Fruit fly (Drosophila melanogaster) whole organism, embryonic: ENCODE data around the gene dj-1beta.

ENCODE experiments used
- C15 ChIP-seq: fragments of 200-800 bp; sonication (Bioruptor generic); IDR thresholded peaks from 3 replicates; pipeline ENCODE4 v1.3.6; 2022; ENCODE audit warnings: missing biosample characterization, missing genetic modification characterization
- CG10654 ChIP-seq: fragments of 200-800 bp; sonication (Bioruptor generic); optimal IDR thresholded peaks from 2 replicates; lab custom pipeline; 2016; ENCODE audit warnings: missing biosample characterization, missing genetic modification characterization
- CG10979 ChIP-seq: fragments of 200-800 bp; sonication (Bioruptor generic); optimal IDR thresholded peaks from 2 replicates; lab custom pipeline; 2018; ENCODE audit warnings: missing biosample characterization, mild to moderate bottlenecking, missing genetic modification characterization, moderate library complexity
- CG12071 ChIP-seq: fragments of 200-800 bp; sonication (Bioruptor generic); optimal IDR thresholded peaks from 3 replicates; lab custom pipeline; 2018; ENCODE audit warnings: missing biosample characterization, mild to moderate bottlenecking, missing genetic modification characterization
- CG12769 ChIP-seq: fragments of 200-800 bp; sonication (Bioruptor generic); optimal IDR thresholded peaks from 2 replicates; lab custom pipeline; 2019; ENCODE audit warnings: missing biosample characterization, mild to moderate bottlenecking, missing genetic modification characterization, moderate library complexity
- CG14050 ChIP-seq: fragments of 200-800 bp; sonication (Bioruptor generic); IDR thresholded peaks from 3 replicates; pipeline ENCODE4 v1.3.6; 2022; ENCODE audit warnings: missing biosample characterization, missing genetic modification characterization
- CG14710 ChIP-seq: fragments of 200-800 bp; sonication (Bioruptor generic); optimal IDR thresholded peaks from 3 replicates; lab custom pipeline; 2019; ENCODE audit warnings: missing biosample characterization, mild to moderate bottlenecking, missing genetic modification characterization, moderate library complexity
- CG15073 ChIP-seq: fragments of 200-800 bp; sonication (Bioruptor generic); optimal IDR thresholded peaks from 2 replicates; lab custom pipeline; 2016; ENCODE audit warnings: missing biosample characterization, missing genetic modification characterization
- CG15269 ChIP-seq: fragments of 200-800 bp; sonication (Bioruptor generic); optimal IDR thresholded peaks from 2 replicates; lab custom pipeline; 2018; ENCODE audit warnings: missing biosample characterization, mild to moderate bottlenecking, missing genetic modification characterization, moderate library complexity
- CG15479 ChIP-seq: fragments of 200-800 bp; sonication (Bioruptor generic); optimal IDR thresholded peaks from 3 replicates; lab custom pipeline; 2019; ENCODE audit warnings: missing biosample characterization, mild to moderate bottlenecking, missing genetic modification characterization, moderate library complexity
- CG1603 ChIP-seq: fragments of 200-800 bp; sonication (Bioruptor generic); optimal IDR thresholded peaks from 2 replicates; lab custom pipeline; 2019; ENCODE audit warnings: missing biosample characterization, mild to moderate bottlenecking, missing genetic modification characterization, moderate library complexity
- CG17612 ChIP-seq: fragments of 200-800 bp; sonication (Bioruptor generic); IDR thresholded peaks from 2 replicates; pipeline ENCODE4 v1.3.6; 2022; ENCODE audit warnings: missing biosample characterization, missing genetic modification characterization
- CG17912 ChIP-seq: fragments of 200-800 bp; sonication (Bioruptor generic); optimal IDR thresholded peaks from 2 replicates; lab custom pipeline; 2018; ENCODE audit warnings: missing biosample characterization, mild to moderate bottlenecking, missing genetic modification characterization
- CG32767 ChIP-seq: fragments of 200-800 bp; sonication (Bioruptor generic); IDR thresholded peaks from 2 replicates; pipeline ENCODE4 v1.3.6; 2022; ENCODE audit warnings: missing biosample characterization, missing genetic modification characterization
- CG34224 ChIP-seq: fragments of 200-800 bp; sonication (Bioruptor generic); IDR thresholded peaks from 3 replicates; pipeline ENCODE4 v1.3.6; 2022; ENCODE audit warnings: missing biosample characterization, missing genetic modification characterization; ENCODE audit not compliant: partially characterized antibody
- CG34422 ChIP-seq: fragments of 200-800 bp; sonication (Bioruptor generic); IDR thresholded peaks from 3 replicates; pipeline ENCODE4 v1.3.6; 2022; ENCODE audit warnings: missing biosample characterization, missing genetic modification characterization
- CG3838 ChIP-seq: fragments of 200-800 bp; sonication (Bioruptor generic); optimal IDR thresholded peaks from 3 replicates; lab custom pipeline; 2016; ENCODE audit warnings: missing biosample characterization, missing genetic modification characterization
- CG5953 ChIP-seq: fragments of 200-800 bp; sonication (Bioruptor generic); IDR thresholded peaks from 2 replicates; pipeline ENCODE4 v1.3.6; 2022; ENCODE audit warnings: missing biosample characterization, missing genetic modification characterization
- CG8924 ChIP-seq: fragments of 200-800 bp; optimal IDR thresholded peaks from 3 replicates; lab custom pipeline; 2019; ENCODE audit warnings: missing biosample characterization, mild to moderate bottlenecking, missing genetic modification characterization, moderate library complexity
- CG9876 ChIP-seq: fragments of 200-800 bp; sonication (Bioruptor generic); optimal IDR thresholded peaks from 2 replicates; lab custom pipeline; 2016; ENCODE audit warnings: missing biosample characterization, missing genetic modification characterization
- CTCF ChIP-seq: fragments of 200-800 bp; sonication (Bioruptor generic); optimal IDR thresholded peaks from 2 replicates; lab custom pipeline; 2017; ENCODE audit warnings: missing biosample characterization, mild to moderate bottlenecking, missing genetic modification characterization, moderate library complexity
- Camta ChIP-seq: fragments of 200-800 bp; sonication (Bioruptor generic); optimal IDR thresholded peaks from 2 replicates; lab custom pipeline; 2016; ENCODE audit warnings: missing biosample characterization, missing genetic modification characterization
- D19A ChIP-seq: fragments of 200-800 bp; optimal IDR thresholded peaks from 3 replicates; lab custom pipeline; 2019; ENCODE audit warnings: missing biosample characterization, mild to moderate bottlenecking, missing genetic modification characterization, moderate library complexity
- Ets97D ChIP-seq: fragments of 200-800 bp; sonication (Bioruptor generic); optimal IDR thresholded peaks from 3 replicates; lab custom pipeline; 2016; ENCODE audit warnings: missing biosample characterization, missing genetic modification characterization
- GATAe ChIP-seq: fragments of 200-800 bp; sonication (Bioruptor generic); conservative IDR thresholded peaks from 2 replicates; pipeline ENCODE4 v1.3.6; 2022; ENCODE audit warnings: missing biosample characterization, missing genetic modification characterization
- HLH3B ChIP-seq: fragments of 200-800 bp; sonication (Bioruptor generic); IDR thresholded peaks from 2 replicates; pipeline ENCODE4 v1.3.6; 2022; ENCODE audit warnings: missing biosample characterization, missing genetic modification characterization
- HLH54F ChIP-seq: fragments of 200-800 bp; sonication (Bioruptor generic); optimal IDR thresholded peaks from 3 replicates; lab custom pipeline; 2016; ENCODE audit warnings: missing biosample characterization, missing genetic modification characterization
- Hmr ChIP-seq: fragments of 200-800 bp; sonication (Bioruptor generic); optimal IDR thresholded peaks from 3 replicates; lab custom pipeline; 2017; ENCODE audit warnings: mild to moderate bottlenecking, missing biosample characterization, missing genetic modification reagents, missing genetic modification characterization
- Jarid2 ChIP-seq: fragments of 200-800 bp; sonication (Bioruptor generic); optimal IDR thresholded peaks from 3 replicates; lab custom pipeline; 2017; ENCODE audit warnings: mild to moderate bottlenecking, missing biosample characterization, missing genetic modification reagents, missing genetic modification characterization
- MTF-1 ChIP-seq: fragments of 200-800 bp; sonication (Bioruptor generic); optimal IDR thresholded peaks from 2 replicates; lab custom pipeline; 2018; ENCODE audit warnings: missing biosample characterization, mild to moderate bottlenecking, missing genetic modification characterization, borderline replicate concordance
- Mrtf ChIP-seq: fragments of 200-800 bp; sonication (Bioruptor generic); IDR thresholded peaks from 3 replicates; pipeline ENCODE4 v1.3.6; 2022; ENCODE audit warnings: missing biosample characterization, missing genetic modification characterization
- Myb ChIP-seq: fragments of 200-800 bp; sonication (Bioruptor generic); optimal IDR thresholded peaks from 2 replicates; lab custom pipeline; 2016; ENCODE audit warnings: missing biosample characterization, missing genetic modification characterization
- Side ChIP-seq: fragments of 200-800 bp; sonication (Bioruptor generic); optimal IDR thresholded peaks from 2 replicates; lab custom pipeline; 2016; ENCODE audit warnings: missing biosample characterization, missing genetic modification characterization
- Vsx1 ChIP-seq: fragments of 200-800 bp; sonication (Bioruptor generic); optimal IDR thresholded peaks from 2 replicates; lab custom pipeline; 2017; ENCODE audit warnings: missing biosample characterization, mild to moderate bottlenecking, missing genetic modification characterization, missing genetic modification reagents
- ab ChIP-seq: fragments of 200-800 bp; sonication (Bioruptor generic); optimal IDR thresholded peaks from 2 replicates; lab custom pipeline; 2016; ENCODE audit warnings: missing biosample characterization, missing genetic modification characterization
- ase ChIP-seq: fragments of 200-800 bp; sonication (Bioruptor generic); IDR thresholded peaks from 3 replicates; pipeline ENCODE4 v1.3.6; 2022; ENCODE audit warnings: missing biosample characterization, missing genetic modification characterization
- chif ChIP-seq, 2 experiments: fragments of 200-800 bp; sonication (Bioruptor generic); optimal IDR thresholded peaks; 3 replicates each; lab custom pipeline; 2016; ENCODE audit warnings: missing biosample characterization in 2 of 2, missing genetic modification characterization in 2 of 2
- crc ChIP-seq: fragments of 200-800 bp; sonication (Bioruptor generic); optimal IDR thresholded peaks from 2 replicates; lab custom pipeline; 2016; ENCODE audit warnings: missing biosample characterization, missing genetic modification characterization
- dpn ChIP-seq, 2 experiments: fragments of 200-800 bp; sonication (Bioruptor generic); optimal IDR thresholded peaks; 3 replicates each; lab custom pipeline; 2016; ENCODE audit warnings: missing biosample characterization in 2 of 2, missing genetic modification characterization in 2 of 2
- fd102C ChIP-seq: fragments of 200-800 bp; sonication (Bioruptor generic); optimal IDR thresholded peaks from 2 replicates; lab custom pipeline; 2018; ENCODE audit warnings: missing biosample characterization, mild to moderate bottlenecking, missing genetic modification characterization, moderate library complexity
- fu2 ChIP-seq: fragments of 200-800 bp; sonication (Bioruptor generic); optimal IDR thresholded peaks from 2 replicates; lab custom pipeline; 2016; ENCODE audit warnings: missing biosample characterization, missing genetic modification characterization
- inv ChIP-seq: fragments of 200-800 bp; sonication (Bioruptor generic); IDR thresholded peaks from 2 replicates; pipeline ENCODE4 v1.3.6; 2022; ENCODE audit warnings: missing biosample characterization, missing genetic modification characterization; ENCODE audit not compliant: partially characterized antibody
- kah ChIP-seq: fragments of 200-800 bp; sonication (Bioruptor generic); optimal IDR thresholded peaks from 2 replicates; lab custom pipeline; 2018; ENCODE audit warnings: missing biosample characterization, mild to moderate bottlenecking, missing genetic modification characterization
- lab ChIP-seq: fragments of 200-800 bp; sonication (Bioruptor generic); optimal IDR thresholded peaks from 3 replicates; lab custom pipeline; 2017; ENCODE audit warnings: missing biosample characterization, missing genetic modification characterization, mild to moderate bottlenecking, moderate library complexity, missing genetic modification reagents
- scrt ChIP-seq: fragments of 200-800 bp; sonication (Bioruptor generic); optimal IDR thresholded peaks from 2 replicates; lab custom pipeline; 2018; ENCODE audit warnings: missing biosample characterization, mild to moderate bottlenecking, missing genetic modification characterization, moderate library complexity
- sens ChIP-seq: fragments of 200-800 bp; sonication (Bioruptor generic); peaks from one replicate; lab custom pipeline; 2016; ENCODE audit warnings: missing biosample characterization, missing genetic modification characterization
- sqz ChIP-seq: fragments of 200-800 bp; sonication (Bioruptor generic); optimal IDR thresholded peaks from 3 replicates; lab custom pipeline; 2018; ENCODE audit warnings: missing biosample characterization, mild to moderate bottlenecking, missing genetic modification characterization
- tap ChIP-seq: fragments of 200-800 bp; optimal IDR thresholded peaks from 3 replicates; lab custom pipeline; 2019; ENCODE audit warnings: missing biosample characterization, mild to moderate bottlenecking, missing genetic modification characterization, moderate library complexity
- tll ChIP-seq, 2 experiments: fragments of 200-800 bp in 1 of 2; fragments of >200 bp in 1 of 2; sonication (Bioruptor generic) in 1 of 2; optimal IDR thresholded peaks; 2 replicates each; lab custom pipeline; 2017 to 2019; ENCODE audit warnings: missing biosample characterization in 2 of 2, missing genetic modification characterization in 2 of 2, mild to moderate bottlenecking in 1 of 2, moderate library complexity in 1 of 2
- unc-4 ChIP-seq: fragments of 200-800 bp; sonication (Bioruptor generic); IDR thresholded peaks from 2 replicates; pipeline ENCODE4 v1.3.6; 2022; ENCODE audit warnings: missing biosample characterization, missing genetic modification characterization; ENCODE audit not compliant: partially characterized antibody
- wek ChIP-seq: fragments of 200-800 bp; sonication (Bioruptor generic); optimal IDR thresholded peaks from 3 replicates; lab custom pipeline; 2018; ENCODE audit warnings: missing biosample characterization, mild to moderate bottlenecking, missing genetic modification characterization, moderate library complexity
- zfh1 ChIP-seq: fragments of 200-800 bp; sonication (Bioruptor generic); IDR thresholded peaks from 3 replicates; pipeline ENCODE4 v1.3.6; 2022; ENCODE audit warnings: missing biosample characterization, missing genetic modification characterization

The dj-1beta gene

DNA sequence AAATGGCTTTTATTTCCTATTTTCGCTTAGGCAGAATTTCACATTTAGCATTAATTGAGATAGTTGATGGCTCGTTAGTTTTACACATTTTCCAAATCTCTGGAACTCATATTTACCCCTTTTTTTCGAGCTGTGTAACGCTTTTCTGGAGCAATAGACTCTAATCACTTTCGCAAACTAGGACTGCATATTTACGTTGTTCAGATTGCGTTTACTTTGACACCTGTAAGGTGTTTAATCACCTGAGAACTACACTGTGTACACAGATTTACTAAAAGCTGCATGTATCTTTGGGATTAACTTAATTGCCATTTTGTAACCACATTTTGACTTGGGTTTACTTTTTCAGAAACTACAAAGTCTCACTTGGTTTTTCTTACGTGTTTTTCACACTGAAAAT lies 4.1 kb upstream of the dj-1beta start (continued):
- TF ChIP-seq kah (GFP tag; lab: Kevin White, UChicago) (no peak), scrt (GFP tag; lab: Kevin White, UChicago) (peak; percentile 7), crc (GFP tag; lab: Kevin White, UChicago) (no peak), GATAe (no peak), CG34422 (peak; percentile 29; the same call in 1 of the 3 replicates), CG5953 (GFP tag; lab: Robert Waterston, UW) (no peak), ase (no peak), MTF-1 (GFP tag; lab: Kevin White, UChicago) (peak; percentile 11), sens (peak; percentile 38), CG12769 (no peak), CG14710 (tag; lab: Kevin White, UChicago) (no peak), unc-4 (GFP tag; lab: Robert Waterston, UW) (no peak), CG8924 (tag; lab: Kevin White, UChicago) (no peak), tap (tag; lab: Kevin White, UChicago) (no peak), CG12071 (peak; percentile 69), CG10979 (tag; lab: Kevin White, UChicago) (no peak), fu2 (GFP tag; lab: Kevin White, UChicago) (no peak), D19A (tag; lab: Kevin White, UChicago) (no peak), Myb (GFP tag; lab: Kevin White, UChicago) (no peak), CG15479 (GFP tag; lab: Kevin White, UChicago) (no peak), lab (GFP tag; lab: Kevin White, UChicago) (peak; percentile 45), dpn (GFP tag; optimal IDR thresholded peaks at IDR 0.05; lab: Kevin White, UChicago) (no peak), Vsx1 (GFP tag; lab: Kevin White, UChicago) (no peak), CG1603 (tag; lab: Kevin White, UChicago) (peak; percentile 16), Camta (peak; percentile 20), zfh1 (GFP tag; lab: Robert Waterston, UW) (no peak), Ets97D (GFP tag; lab: Kevin White, UChicago) (no peak), Side (GFP tag; lab: Kevin White, UChicago) (no peak), CG17612 (no peak), wek (peak; percentile 39), inv (GFP tag; lab: Robert Waterston, UW) (no peak), CG10654 (GFP tag; lab: Kevin White, UChicago) (peak; percentile 21), CG15269 (tag; lab: Kevin White, UChicago) (peak; percentile 50), Hmr (GFP tag; lab: Kevin White, UChicago) (peak; percentile 41), sqz (GFP tag; lab: Kevin White, UChicago) (no peak), tll (GFP tag; optimal IDR thresholded peaks at IDR 0.05; lab: Kevin White, UChicago) (no peak), HLH54F (GFP tag; lab: Kevin White, UChicago) (no peak), ab (no peak), CG34224 (GFP tag; lab: Robert Waterston, UW) (no peak), CTCF (GFP tag; lab: Kevin White, UChicago) (no peak), Jarid2 (no peak), Mrtf (GFP tag; lab: Robert Waterston, UW) (no peak), fd102C (no peak), CG15073 (GFP tag; lab: Kevin White, UChicago) (no peak), CG3838 (GFP tag; lab: Kevin White, UChicago) (no peak), CG9876 (GFP tag; lab: Kevin White, UChicago) (no peak), CG17912 (GFP tag; lab: Kevin White, UChicago) (peak; percentile 48), CG32767 (no peak), CG14050 (GFP tag; lab: Robert Waterston, UW) (no peak), chif (GFP tag; optimal IDR thresholded peaks at IDR 0.05; lab: Kevin White, UChicago) (no peak), C15 (GFP tag; lab: Robert Waterston, UW) (no peak), HLH3B (GFP tag; lab: Robert Waterston, UW) (0 out of 2 replicates have a peak, but pooled peaks have one; percentile 43)
